In the genomic region with DNA sequence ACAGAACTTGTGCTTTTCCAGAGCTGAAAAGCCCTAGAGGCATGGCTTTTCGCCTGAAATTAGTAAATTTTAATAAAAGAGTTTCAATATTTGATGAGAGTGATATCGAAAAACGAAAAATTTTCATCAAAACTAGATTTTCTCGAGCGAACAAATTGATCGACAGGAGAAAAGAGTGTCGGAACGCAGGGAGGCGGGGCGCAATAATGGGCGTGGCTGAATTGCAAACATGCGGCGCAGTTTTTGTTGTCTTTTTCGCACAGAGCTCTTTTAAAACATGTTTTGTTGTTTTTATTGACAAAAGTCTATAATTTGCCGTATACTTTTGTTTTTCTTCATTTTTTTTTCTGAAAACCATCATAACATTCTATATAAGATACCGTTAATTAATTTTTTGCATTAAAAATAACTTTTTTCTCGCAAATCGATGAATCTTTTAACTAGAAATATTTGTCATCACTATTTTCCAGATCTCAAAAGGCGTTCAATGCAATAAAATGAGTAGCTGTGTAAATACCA, we compare ENCODE assay signal across 1 worm cellular context.
TF ChIP-seq lines count a peak whose summit lies in the region.

sel-5 (minus strand) TSS at position 53 of the 519 bp plus-strand sequence.
wdr-48 (plus strand) TSS at position 469 of the 519 bp plus-strand sequence.

TF ChIP-seq in whole organism, L1 larva, 84 proteins besides CTCF, POLR2A, EP300 and RAD21 (continued from another document):
- TF ChIP-seq mef-2 (tag; optimal IDR thresholded peaks at IDR 0.05; lab: Kevin White, UChicago): no peak
